Worm (Caenorhabditis elegans) whole organism, L1 larva: Measurements from ENCODE around the gene C17G10.1.

Experiments used
- aly-2 ChIP-seq: fragments of 150-350 bp; optimal IDR thresholded peaks from 2 replicates; lab custom pipeline; 2014; ENCODE audit warnings: missing biosample characterization, missing genetic modification characterization
- ets-5 ChIP-seq: fragments of 200-800 bp; sonication (Bioruptor generic); IDR thresholded peaks from 2 replicates; pipeline ENCODE4 v1.3.6; 2022; ENCODE audit warnings: missing genetic modification characterization, missing compliant biosample characterization
- fkh-10 ChIP-seq: sonication (generic microtip); optimal IDR thresholded peaks from 2 replicates; lab custom pipeline; 2017; ENCODE audit warnings: missing biosample characterization, missing genetic modification reagents, missing genetic modification characterization
- irx-1 ChIP-seq: sonication (generic microtip); optimal IDR thresholded peaks from 2 replicates; lab custom pipeline; 2016; ENCODE audit warnings: missing genetic modification characterization, missing compliant biosample characterization
- lin-13 ChIP-seq: fragments of 150-350 bp; optimal IDR thresholded peaks from 2 replicates; lab custom pipeline; 2014; ENCODE audit warnings: missing biosample characterization, missing genetic modification reagents, missing genetic modification characterization
- lsy-2 ChIP-seq, 2 experiments: fragments of 150-350 bp; optimal IDR thresholded peaks; 2 replicates each; lab custom pipeline; 2014; ENCODE audit warnings: missing biosample characterization in 2 of 2, missing genetic modification characterization in 2 of 2
- nhr-20 ChIP-seq: sonication (generic microtip); optimal IDR thresholded peaks from 2 replicates; lab custom pipeline; 2016; ENCODE audit warnings: mild to moderate bottlenecking, missing genetic modification characterization, missing compliant biosample characterization
- nhr-76 ChIP-seq: sonication (generic microtip); optimal IDR thresholded peaks from 2 replicates; lab custom pipeline; 2017; ENCODE audit warnings: missing biosample characterization, missing genetic modification characterization
- nhr-90 ChIP-seq: sonication (generic microtip); optimal IDR thresholded peaks from 2 replicates; lab custom pipeline; 2016; ENCODE audit warnings: mild to moderate bottlenecking, missing genetic modification characterization, missing compliant biosample characterization; ENCODE audit not compliant: poor library complexity
- pag-3 ChIP-seq: sonication (generic microtip); optimal IDR thresholded peaks from 2 replicates; lab custom pipeline; 2017; ENCODE audit warnings: missing genetic modification characterization, mild to moderate bottlenecking, missing compliant biosample characterization, antibody characterized with exemption, borderline replicate concordance; ENCODE audit not compliant: insufficient read depth
- unc-62 ChIP-seq: fragments of 150-350 bp; optimal IDR thresholded peaks from 2 replicates; lab custom pipeline; 2014; ENCODE audit warnings: missing biosample characterization, missing genetic modification reagents, missing genetic modification characterization
- xbp-1 ChIP-seq: sonication (generic microtip); optimal IDR thresholded peaks from 2 replicates; lab custom pipeline; 2016; ENCODE audit warnings: missing genetic modification characterization, missing compliant biosample characterization
- zag-1 ChIP-seq: fragments of 150-350 bp; optimal IDR thresholded peaks from 2 replicates; lab custom pipeline; 2014; ENCODE audit warnings: missing biosample characterization, missing genetic modification characterization
- ztf-4 ChIP-seq: fragments of 150-350 bp; optimal IDR thresholded peaks from 2 replicates; lab custom pipeline; 2014; ENCODE audit warnings: missing biosample characterization, missing genetic modification characterization

Gene C17G10.1

ce11 chrII:5646942-5647341, 50.6 kb downstream of the C17G10.1 start, which contains the start of gene F59E12.9:
F59E12.9 (minus strand) TSS chrII:5647042.
- no peak for TF ChIP-seq lin-13 (GFP tag; lab: Kevin White, UChicago)
- TF ChIP-seq ets-5 (GFP tag; lab: Robert Waterston, UW), result no peak
- no peak for TF ChIP-seq ztf-4 (tag; lab: Kevin White, UChicago)
- TF ChIP-seq xbp-1 (tag; lab: Kevin White, UChicago), result no peak
- TF ChIP-seq pag-3 (tag; lab: Kevin White, UChicago), result no peak
- no peak for TF ChIP-seq nhr-90
- TF ChIP-seq lsy-2 (tag; optimal IDR thresholded peaks at IDR 0.05; lab: Kevin White, UChicago), result no peak
- TF ChIP-seq zag-1 (tag; lab: Kevin White, UChicago), result no peak
- no peak for TF ChIP-seq aly-2 (tag; lab: Kevin White, UChicago)
- no peak for TF ChIP-seq nhr-20 (tag; lab: Kevin White, UChicago)
- no peak for TF ChIP-seq irx-1 (tag; lab: Kevin White, UChicago)
- no peak for TF ChIP-seq nhr-76 (tag; lab: Kevin White, UChicago)
- no peak for TF ChIP-seq unc-62
- no peak for TF ChIP-seq fkh-10 (GFP tag; lab: Kevin White, UChicago)
